Worm (Caenorhabditis elegans) whole organism, L4 larva: ENCODE measurements around the gene mlp-1.

Source experiments
- F10B5.3 ChIP-seq: sonication (generic microtip); optimal IDR thresholded peaks from 2 replicates; lab custom pipeline; 2016; ENCODE audit warnings: mild to moderate bottlenecking, missing genetic modification characterization, missing compliant biosample characterization
- F37D6.2 ChIP-seq: sonication (generic microtip); optimal IDR thresholded peaks from 2 replicates; lab custom pipeline; 2016; ENCODE audit warnings: mild to moderate bottlenecking, missing genetic modification characterization, missing compliant biosample characterization
- F44E2.7 ChIP-seq: fragments of 200-800 bp; sonication (Bioruptor generic); IDR thresholded peaks from 2 replicates; pipeline ENCODE4 v2.1.2; 2022; ENCODE audit warnings: missing genetic modification characterization, missing compliant biosample characterization
- T20F7.1 ChIP-seq: fragments of 200-800 bp; sonication (Bioruptor generic); optimal IDR thresholded peaks from 2 replicates; lab custom pipeline; 2018; ENCODE audit warnings: mild to moderate bottlenecking, missing genetic modification characterization, missing compliant biosample characterization
- Y105C5A.15 ChIP-seq: fragments of 200-800 bp; sonication (Bioruptor generic); IDR thresholded peaks from 2 replicates; pipeline ENCODE4 v1.3.6; 2022; ENCODE audit warnings: missing genetic modification characterization, missing compliant biosample characterization
- Y48G9A.11 ChIP-seq: fragments of 200-800 bp; sonication (Bioruptor generic); IDR thresholded peaks from 2 replicates; pipeline ENCODE4 v1.3.6; 2022; ENCODE audit warnings: missing genetic modification reagents, missing genetic modification characterization, missing compliant biosample characterization
- Y5F2A.4 ChIP-seq: fragments of 200-800 bp; sonication (Bioruptor generic); optimal IDR thresholded peaks from 2 replicates; lab custom pipeline; 2018; ENCODE audit warnings: mild to moderate bottlenecking, missing genetic modification characterization, missing compliant biosample characterization
- Y75B8A.6 ChIP-seq: fragments of 200-800 bp; sonication (Bioruptor generic); IDR thresholded peaks from 2 replicates; pipeline ENCODE4 v1.3.6; 2022; ENCODE audit warnings: missing genetic modification reagents, missing genetic modification characterization, missing compliant biosample characterization
- ZK546.5 ChIP-seq, 2 experiments: sonication (generic microtip); optimal IDR thresholded peaks; 2 replicates each; lab custom pipeline; 2017; ENCODE audit warnings: missing biosample characterization in 2 of 2, missing genetic modification characterization in 2 of 2
- attf-4 ChIP-seq: sonication (generic microtip); optimal IDR thresholded peaks from 3 replicates; lab custom pipeline; 2017; ENCODE audit warnings: missing biosample characterization, missing genetic modification characterization
- ceh-32 ChIP-seq: sonication (generic microtip); optimal IDR thresholded peaks from 2 replicates; lab custom pipeline; 2016; ENCODE audit warnings: mild to moderate bottlenecking, missing genetic modification characterization, missing compliant biosample characterization; ENCODE audit not compliant: poor library complexity
- ceh-44 ChIP-seq: fragments of 200-800 bp; sonication (Bioruptor generic); IDR thresholded peaks from 2 replicates; pipeline ENCODE4 v1.3.6; 2022; ENCODE audit warnings: missing genetic modification reagents, missing genetic modification characterization, missing compliant biosample characterization
- ceh-62 ChIP-seq: sonication (generic microtip); optimal IDR thresholded peaks from 2 replicates; lab custom pipeline; 2017; ENCODE audit warnings: missing biosample characterization, missing genetic modification characterization
- ces-1 ChIP-seq: fragments of 150-350 bp; sonication (generic microtip); optimal IDR thresholded peaks from 4 replicates; lab custom pipeline; 2014; ENCODE audit warnings: missing biosample characterization, missing genetic modification reagents, missing genetic modification characterization
- daf-12 ChIP-seq: fragments of 150-350 bp; optimal IDR thresholded peaks from 2 replicates; lab custom pipeline; 2014; ENCODE audit warnings: missing biosample characterization, missing genetic modification reagents, missing genetic modification characterization
- daf-16 ChIP-seq, 3 experiments: sonication (generic microtip); optimal IDR thresholded peaks; 2 replicates each; lab custom pipeline; 2016 to 2017; ENCODE audit warnings: missing genetic modification characterization in 3 of 3, missing genetic modification reagents in 3 of 3, mild to moderate bottlenecking in 2 of 3, missing compliant biosample characterization in 2 of 3, missing biosample characterization in 1 of 3, moderate library complexity in 1 of 3
- daf-19 ChIP-seq: fragments of 200-800 bp; sonication (Bioruptor generic); conservative IDR thresholded peaks from 2 replicates; pipeline ENCODE4 v1.3.6; 2022; ENCODE audit warnings: missing genetic modification characterization, missing compliant biosample characterization
- dmd-8 ChIP-seq: fragments of 200-800 bp; sonication (Bioruptor generic); IDR thresholded peaks from 2 replicates; pipeline ENCODE4 v1.3.6; 2022; ENCODE audit warnings: missing genetic modification characterization, missing compliant biosample characterization
- dpl-1 ChIP-seq: fragments of 150-350 bp; optimal IDR thresholded peaks from 2 replicates; lab custom pipeline; 2014; ENCODE audit warnings: missing biosample characterization, missing genetic modification reagents, missing genetic modification characterization
- duxl-1 ChIP-seq: sonication (generic microtip); optimal IDR thresholded peaks from 2 replicates; lab custom pipeline; 2016; ENCODE audit warnings: mild to moderate bottlenecking, missing genetic modification characterization, moderate library complexity, missing compliant biosample characterization; ENCODE audit not compliant: poor library complexity
- dve-1 ChIP-seq: sonication (generic microtip); optimal IDR thresholded peaks from 2 replicates; lab custom pipeline; 2017; ENCODE audit warnings: antibody characterized with exemption, mild to moderate bottlenecking, missing genetic modification characterization, missing compliant biosample characterization; ENCODE audit not compliant: insufficient read depth
- egl-27 ChIP-seq: sonication (generic microtip); optimal IDR thresholded peaks from 3 replicates; lab custom pipeline; 2017; ENCODE audit warnings: missing biosample characterization, missing genetic modification reagents, missing genetic modification characterization
- fkh-10 ChIP-seq: fragments of 150-350 bp; optimal IDR thresholded peaks from 2 replicates; lab custom pipeline; 2014; ENCODE audit warnings: missing biosample characterization, missing genetic modification reagents, missing genetic modification characterization
- fos-1 ChIP-seq: fragments of 150-350 bp; optimal IDR thresholded peaks from 2 replicates; lab custom pipeline; 2014; ENCODE audit warnings: missing biosample characterization, missing genetic modification characterization
- gei-8 ChIP-seq: fragments of 200-800 bp; sonication (Bioruptor generic); optimal IDR thresholded peaks from 2 replicates; lab custom pipeline; 2018; ENCODE audit warnings: mild to moderate bottlenecking, missing genetic modification characterization, missing compliant biosample characterization
- hif-1 ChIP-seq, 2 experiments: sonication (generic microtip); optimal IDR thresholded peaks; 2 replicates each; lab custom pipeline; 2016 to 2017; ENCODE audit warnings: missing compliant biosample characterization in 2 of 2, missing genetic modification characterization in 2 of 2, missing genetic modification reagents in 2 of 2, missing genotype in 2 of 2, mild to moderate bottlenecking in 1 of 2
- hlh-11 ChIP-seq: fragments of 200-800 bp; sonication (Bioruptor generic); optimal IDR thresholded peaks from 2 replicates; lab custom pipeline; 2018; ENCODE audit warnings: mild to moderate bottlenecking, missing genetic modification characterization, missing compliant biosample characterization
- hmg-1.1 ChIP-seq: fragments of 200-800 bp; sonication (Bioruptor generic); IDR thresholded peaks from 2 replicates; pipeline ENCODE4 v1.3.6; 2022; ENCODE audit warnings: missing genetic modification reagents, missing genetic modification characterization, missing compliant biosample characterization
- jun-1 ChIP-seq: fragments of 150-350 bp; optimal IDR thresholded peaks from 2 replicates; lab custom pipeline; 2014; ENCODE audit warnings: missing biosample characterization, missing genetic modification reagents, missing genetic modification characterization
- lin-29 ChIP-seq: fragments of 200-800 bp; sonication (Bioruptor generic); IDR thresholded peaks from 2 replicates; pipeline ENCODE4 v1.3.6; 2022; ENCODE audit warnings: missing genetic modification reagents, missing genetic modification characterization, missing compliant biosample characterization
- lin-39 ChIP-seq: fragments of 150-350 bp; optimal IDR thresholded peaks from 2 replicates; lab custom pipeline; 2014; ENCODE audit warnings: missing biosample characterization, missing genetic modification reagents, missing genetic modification characterization
- lir-3 ChIP-seq: sonication (generic microtip); optimal IDR thresholded peaks from 2 replicates; lab custom pipeline; 2016; ENCODE audit warnings: mild to moderate bottlenecking, missing genetic modification characterization, missing compliant biosample characterization
- lsy-2 ChIP-seq, 2 experiments: fragments of 150-350 bp in 1 of 2; sonication (generic microtip) in 1 of 2; optimal IDR thresholded peaks; 2 replicates each; lab custom pipeline; 2014 to 2017; ENCODE audit warnings: missing biosample characterization in 2 of 2, missing genetic modification characterization in 2 of 2
- madf-5 ChIP-seq, 2 experiments: fragments of 200-800 bp; sonication (Bioruptor generic); IDR thresholded peaks; 2 replicates each; pipeline ENCODE4 v1.3.6; 2022; ENCODE audit warnings: missing compliant biosample characterization in 2 of 2, missing genetic modification characterization in 2 of 2
- mdt-29 ChIP-seq: fragments of 200-800 bp; sonication (Bioruptor generic); IDR thresholded peaks from 2 replicates; pipeline ENCODE4 v1.3.6; 2022; ENCODE audit warnings: missing genetic modification reagents, missing genetic modification characterization, missing compliant biosample characterization
- mes-2 ChIP-seq: sonication (generic microtip); optimal IDR thresholded peaks from 2 replicates; lab custom pipeline; 2016; ENCODE audit warnings: missing genotype, mild to moderate bottlenecking, missing genetic modification characterization, missing compliant biosample characterization; ENCODE audit not compliant: poor library complexity, severe bottlenecking
- nhr-11 ChIP-seq: fragments of 150-350 bp; optimal IDR thresholded peaks from 2 replicates; lab custom pipeline; 2014; ENCODE audit warnings: missing biosample characterization, missing genetic modification characterization
- nhr-237 ChIP-seq: sonication (generic microtip); optimal IDR thresholded peaks from 2 replicates; lab custom pipeline; 2017; ENCODE audit warnings: missing biosample characterization, missing genetic modification characterization
- nhr-41 ChIP-seq: fragments of 200-800 bp; sonication (Bioruptor generic); IDR thresholded peaks from 2 replicates; pipeline ENCODE4 v1.3.6; 2022; ENCODE audit warnings: missing genetic modification reagents, missing genetic modification characterization, missing compliant biosample characterization
- nhr-76 ChIP-seq: fragments of 150-350 bp; optimal IDR thresholded peaks from 2 replicates; lab custom pipeline; 2014; ENCODE audit warnings: missing biosample characterization, missing genetic modification characterization
- nhr-77 ChIP-seq: fragments of 150-350 bp; optimal IDR thresholded peaks from 2 replicates; lab custom pipeline; 2014; ENCODE audit warnings: missing biosample characterization, missing genetic modification characterization
- php-3 ChIP-seq: fragments of 200-800 bp; sonication (Bioruptor generic); IDR thresholded peaks from 2 replicates; pipeline ENCODE4 v1.3.6; 2022; ENCODE audit warnings: missing genetic modification reagents, missing genetic modification characterization, missing compliant biosample characterization
- pqm-1 ChIP-seq: sonication (generic microtip); optimal IDR thresholded peaks from 2 replicates; lab custom pipeline; 2017; ENCODE audit warnings: missing biosample characterization, missing genetic modification characterization
- rbr-2 ChIP-seq: sonication (generic microtip); optimal IDR thresholded peaks from 2 replicates; lab custom pipeline; 2016; ENCODE audit warnings: missing genotype, missing genetic modification characterization, missing compliant biosample characterization
- saeg-2 ChIP-seq: fragments of 200-800 bp; sonication (Bioruptor generic); IDR thresholded peaks from 2 replicates; pipeline ENCODE4 v1.3.6; 2022; ENCODE audit warnings: missing genetic modification reagents, missing genetic modification characterization, missing compliant biosample characterization
- set-16 ChIP-seq: fragments of 200-800 bp; sonication (Bioruptor generic); IDR thresholded peaks from 2 replicates; pipeline ENCODE4 v1.3.6; 2022; ENCODE audit warnings: missing genetic modification reagents, missing genetic modification characterization, missing compliant biosample characterization
- skn-1 ChIP-seq: fragments of 150-350 bp; optimal IDR thresholded peaks from 2 replicates; lab custom pipeline; 2014; ENCODE audit warnings: missing biosample characterization, missing genetic modification characterization
- spr-3 ChIP-seq: fragments of 200-800 bp; sonication (Bioruptor generic); optimal IDR thresholded peaks from 2 replicates; lab custom pipeline; 2018; ENCODE audit warnings: mild to moderate bottlenecking, missing genetic modification characterization, missing compliant biosample characterization
- unc-62 ChIP-seq, 3 experiments: fragments of 150-350 bp in 1 of 3; sonication (generic microtip); optimal IDR thresholded peaks in 2 of 3; peaks in 1 of 3; 1 replicate in 1 of 3; 2 replicates in 2 of 3; lab custom pipeline; 2014 to 2017; ENCODE audit warnings: missing biosample characterization in 3 of 3, missing genetic modification characterization in 3 of 3, missing genetic modification reagents in 3 of 3, missing genotype in 1 of 3
- zip-11 ChIP-seq: fragments of 200-800 bp; sonication (Bioruptor generic); IDR thresholded peaks from 2 replicates; pipeline ENCODE4 v1.3.6; 2022; ENCODE audit warnings: missing genetic modification characterization, missing compliant biosample characterization
- ztf-7 ChIP-seq: fragments of 150-350 bp; optimal IDR thresholded peaks from 2 replicates; lab custom pipeline; 2014; ENCODE audit warnings: missing biosample characterization, missing genetic modification characterization

mlp-1 gene

DNA sequence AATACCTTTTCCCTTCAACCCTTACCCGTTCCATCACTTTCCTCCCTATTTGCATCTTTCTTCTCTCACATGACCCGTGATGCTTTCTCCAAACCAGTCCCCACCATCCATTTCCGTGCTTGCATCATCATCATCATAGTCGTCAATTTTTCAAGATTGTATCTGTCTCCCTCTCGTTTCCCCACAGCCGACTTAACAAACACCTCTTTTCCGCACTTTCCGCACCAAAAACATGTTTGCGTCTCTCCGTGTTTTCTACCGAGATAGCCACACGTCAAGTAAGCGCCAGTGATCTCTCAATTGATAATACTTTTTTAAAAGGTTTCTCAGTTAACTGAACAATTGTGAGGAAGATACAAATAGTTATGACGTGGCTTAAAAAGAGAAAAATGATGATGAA, 36.8 kb downstream of the mlp-1 start (continued):
- TF ChIP-seq saeg-2 (0 out of 2 replicates have a peak, but pooled peaks have one; percentile 54), daf-19 (GFP tag; lab: Robert Waterston, UW) (no peak), lsy-2 (tag; optimal IDR thresholded peaks at IDR 0.05; lab: Kevin White, UChicago) (peak; percentile 35 to 72), lin-29 (GFP tag; lab: Robert Waterston, UW) (no peak), jun-1 (no peak), T20F7.1 (GFP tag; lab: Kevin White, UChicago) (no peak), daf-16 (GFP tag; optimal IDR thresholded peaks at IDR 0.05; lab: Kevin White, UChicago) (peak in 1 of 2 experiments; percentile 69), daf-16 (tag; optimal IDR thresholded peaks at IDR 0.05; lab: Kevin White, UChicago) (peak; percentile 90), Y48G9A.11 (no peak), Y5F2A.4 (GFP tag; lab: Kevin White, UChicago) (no peak), mes-2 (tag; lab: Kevin White, UChicago) (peak; percentile 44), lir-3 (no peak), F37D6.2 (no peak), ceh-62 (tag; lab: Kevin White, UChicago) (no peak), spr-3 (GFP tag; lab: Kevin White, UChicago) (no peak), fos-1 (no peak), F44E2.7 (GFP tag; lab: Robert Waterston, UW) (no peak), skn-1 (tag; lab: Kevin White, UChicago) (no peak), nhr-237 (tag; lab: Kevin White, UChicago) (no peak), gei-8 (GFP tag; lab: Kevin White, UChicago) (no peak), nhr-77 (tag; lab: Kevin White, UChicago) (peak; percentile 12), nhr-76 (tag; lab: Kevin White, UChicago) (no peak), Y75B8A.6 (GFP tag; lab: Robert Waterston, UW) (no peak), madf-5 (GFP tag; IDR thresholded peaks at IDR 0.05; lab: Robert Waterston, UW) (no peak), fkh-10 (GFP tag; lab: Kevin White, UChicago) (no peak), dmd-8 (no peak), zip-11 (GFP tag; lab: Robert Waterston, UW) (no peak), ceh-32 (tag; lab: Kevin White, UChicago) (no peak), Y105C5A.15 (GFP tag; lab: Robert Waterston, UW) (no peak), ces-1 (GFP tag; lab: Kevin White, UChicago) (no peak), ZK546.5 (tag; optimal IDR thresholded peaks at IDR 0.05; lab: Kevin White, UChicago) (no peak), hlh-11 (tag; lab: Kevin White, UChicago) (peak; percentile 93), unc-62 (GFP tag; optimal IDR thresholded peaks at IDR 0.05 in 1 of 2; lab: Kevin White, UChicago) (peak in 1 of 2 experiments; percentile 99), unc-62 (tag; optimal IDR thresholded peaks at IDR 0.05; lab: Kevin White, UChicago) (no peak), rbr-2 (tag; lab: Kevin White, UChicago) (peak; percentile 66), ceh-44 (GFP tag; lab: Robert Waterston, UW) (no peak), attf-4 (no peak), mdt-29 (GFP tag; lab: Robert Waterston, UW) (no peak), duxl-1 (tag; lab: Kevin White, UChicago) (no peak), dve-1 (tag; lab: Kevin White, UChicago) (peak; percentile 91), hmg-1.1 (GFP tag; lab: Robert Waterston, UW) (peak; percentile 45; the same call in 1 of the 2 replicates), pqm-1 (tag; lab: Kevin White, UChicago) (no peak), lin-39 (peak; percentile 64), php-3 (GFP tag; lab: Robert Waterston, UW) (no peak), nhr-41 (no peak), nhr-11 (tag; lab: Kevin White, UChicago) (peak; percentile 64), hif-1 (tag; optimal IDR thresholded peaks at IDR 0.05; lab: Kevin White, UChicago) (peak in 1 of 2 experiments; percentile 53), ztf-7 (peak; percentile 86), egl-27 (tag; lab: Kevin White, UChicago) (no peak), F10B5.3 (tag; lab: Kevin White, UChicago) (no peak), set-16 (no peak), daf-12 (tag; lab: Kevin White, UChicago) (no peak), dpl-1 (GFP tag; lab: Kevin White, UChicago) (peak; percentile 31)
